Fruit fly (Drosophila melanogaster) whole organism, embryonic: ENCODE measurements around the gene CG34453.

Experiments
- Abd-B ChIP-seq: fragments of 200-800 bp; sonication (Bioruptor generic); optimal IDR thresholded peaks from 2 replicates; lab custom pipeline; 2018; ENCODE audit warnings: missing biosample characterization, mild to moderate bottlenecking, missing genetic modification characterization, moderate library complexity
- Atf3 ChIP-seq: fragments of 200-800 bp; sonication (Bioruptor generic); optimal IDR thresholded peaks from 3 replicates; lab custom pipeline; 2016; ENCODE audit warnings: missing biosample characterization, missing genetic modification characterization
- Bdp1 ChIP-seq: fragments of 200-800 bp; sonication (Bioruptor generic); optimal IDR thresholded peaks from 3 replicates; lab custom pipeline; 2016; ENCODE audit warnings: missing biosample characterization, missing genetic modification characterization
- BtbVII ChIP-seq: fragments of 200-800 bp; sonication (Bioruptor generic); optimal IDR thresholded peaks from 3 replicates; lab custom pipeline; 2017; ENCODE audit warnings: missing biosample characterization, mild to moderate bottlenecking, missing genetic modification characterization
- CG10274 ChIP-seq: fragments of 200-800 bp; sonication (Bioruptor generic); optimal IDR thresholded peaks from 3 replicates; lab custom pipeline; 2017; ENCODE audit warnings: missing biosample characterization, mild to moderate bottlenecking, missing genetic modification characterization
- CG13775 ChIP-seq: fragments of 200-800 bp; sonication (Bioruptor generic); optimal IDR thresholded peaks from 3 replicates; lab custom pipeline; 2017; ENCODE audit warnings: missing biosample characterization, mild to moderate bottlenecking, missing genetic modification characterization
- CG17612 ChIP-seq: fragments of 200-800 bp; sonication (Bioruptor generic); IDR thresholded peaks from 2 replicates; pipeline ENCODE4 v1.3.6; 2022; ENCODE audit warnings: missing biosample characterization, missing genetic modification characterization
- CG1792 ChIP-seq: fragments of 200-800 bp; sonication (Bioruptor generic); optimal IDR thresholded peaks from 2 replicates; lab custom pipeline; 2016; ENCODE audit warnings: missing biosample characterization, missing genetic modification characterization
- CG2712 ChIP-seq: fragments of 200-800 bp; optimal IDR thresholded peaks from 3 replicates; lab custom pipeline; 2019; ENCODE audit warnings: missing biosample characterization, mild to moderate bottlenecking, missing genetic modification characterization, moderate library complexity
- CG2875 ChIP-seq: fragments of 200-800 bp; sonication (Bioruptor generic); optimal IDR thresholded peaks from 2 replicates; lab custom pipeline; 2017; ENCODE audit warnings: missing biosample characterization, mild to moderate bottlenecking, missing genetic modification characterization, missing genetic modification reagents
- CG3163 ChIP-seq: fragments of 200-800 bp; sonication (Bioruptor generic); optimal IDR thresholded peaks from 3 replicates; lab custom pipeline; 2016; ENCODE audit warnings: missing biosample characterization, missing genetic modification characterization
- CG6175 ChIP-seq: fragments of 200-800 bp; sonication (Bioruptor generic); IDR thresholded peaks from 3 replicates; pipeline ENCODE4 v1.3.6; 2022; ENCODE audit warnings: missing biosample characterization, missing genetic modification characterization
- CG8388 ChIP-seq: fragments of 200-800 bp; sonication (Bioruptor generic); optimal IDR thresholded peaks from 2 replicates; lab custom pipeline; 2019; ENCODE audit warnings: missing biosample characterization, mild to moderate bottlenecking, missing genetic modification characterization, moderate library complexity
- CG9215 ChIP-seq: fragments of 200-800 bp; sonication (Bioruptor generic); IDR thresholded peaks from 2 replicates; pipeline ENCODE4 v1.3.6; 2022; ENCODE audit warnings: missing biosample characterization, missing genetic modification characterization
- CG9876 ChIP-seq: fragments of 200-800 bp; sonication (Bioruptor generic); optimal IDR thresholded peaks from 2 replicates; lab custom pipeline; 2016; ENCODE audit warnings: missing biosample characterization, missing genetic modification characterization
- Dbx ChIP-seq: fragments of 200-800 bp; sonication (Bioruptor generic); IDR thresholded peaks from 3 replicates; pipeline ENCODE4 v1.3.6; 2022; ENCODE audit warnings: missing biosample characterization, missing genetic modification characterization
- Dfd ChIP-seq, 2 experiments: fragments of >200 bp; optimal IDR thresholded peaks; 2 replicates each; lab custom pipeline; 2017; ENCODE audit warnings: missing biosample characterization in 2 of 2, missing genetic modification characterization in 2 of 2
- Dp ChIP-seq: fragments of 200-800 bp; sonication (Bioruptor generic); optimal IDR thresholded peaks from 2 replicates; lab custom pipeline; 2018; ENCODE audit warnings: missing biosample characterization, mild to moderate bottlenecking, missing genetic modification characterization, moderate library complexity
- Fer2 ChIP-seq: fragments of 200-800 bp; sonication (Bioruptor generic); optimal IDR thresholded peaks from 2 replicates; lab custom pipeline; 2018; ENCODE audit warnings: missing biosample characterization, mild to moderate bottlenecking, missing genetic modification characterization, moderate library complexity
- GATAe ChIP-seq: fragments of 200-800 bp; sonication (Bioruptor generic); conservative IDR thresholded peaks from 2 replicates; pipeline ENCODE4 v1.3.6; 2022; ENCODE audit warnings: missing biosample characterization, missing genetic modification characterization
- Kr ChIP-seq: fragments of 200-800 bp; sonication (Bioruptor generic); optimal IDR thresholded peaks from 2 replicates; lab custom pipeline; 2017; ENCODE audit warnings: missing biosample characterization, mild to moderate bottlenecking, missing genetic modification characterization
- Myb ChIP-seq: fragments of 200-800 bp; sonication (Bioruptor generic); optimal IDR thresholded peaks from 2 replicates; lab custom pipeline; 2016; ENCODE audit warnings: missing biosample characterization, missing genetic modification characterization
- Nf-YA ChIP-seq: fragments of 200-800 bp; sonication (Bioruptor generic); IDR thresholded peaks from 2 replicates; pipeline ENCODE4 v1.3.6; 2022; ENCODE audit warnings: missing biosample characterization, missing genetic modification characterization
- Opbp ChIP-seq: fragments of 200-800 bp; sonication (Bioruptor generic); IDR thresholded peaks from 3 replicates; pipeline ENCODE4 v1.3.6; 2022; ENCODE audit warnings: missing biosample characterization, missing genetic modification characterization; ENCODE audit not compliant: partially characterized antibody
- Poxn ChIP-seq: fragments of 200-800 bp; sonication (Bioruptor generic); IDR thresholded peaks from 2 replicates; pipeline ENCODE4 v1.3.6; 2022; ENCODE audit warnings: missing biosample characterization, missing genetic modification characterization
- Six4 ChIP-seq: fragments of 200-800 bp; sonication (Bioruptor generic); optimal IDR thresholded peaks from 2 replicates; lab custom pipeline; 2016; ENCODE audit warnings: missing biosample characterization, missing genetic modification characterization
- Vsx1 ChIP-seq: fragments of 200-800 bp; sonication (Bioruptor generic); optimal IDR thresholded peaks from 2 replicates; lab custom pipeline; 2017; ENCODE audit warnings: missing biosample characterization, mild to moderate bottlenecking, missing genetic modification characterization, missing genetic modification reagents
- btn ChIP-seq: fragments of 200-800 bp; sonication (Bioruptor generic); optimal IDR thresholded peaks from 2 replicates; lab custom pipeline; 2016; ENCODE audit warnings: missing biosample characterization, missing genetic modification characterization
- crol ChIP-seq: fragments of 200-800 bp; sonication (Bioruptor generic); IDR thresholded peaks from 2 replicates; pipeline ENCODE4 v1.3.6; 2022; ENCODE audit warnings: missing biosample characterization, missing genetic modification characterization
- crp ChIP-seq, 2 experiments: fragments of 200-800 bp; sonication (Bioruptor generic); optimal IDR thresholded peaks; 2 replicates in 1 of 2; 3 replicates in 1 of 2; lab custom pipeline; 2017; ENCODE audit warnings: missing biosample characterization in 2 of 2, missing genetic modification characterization in 2 of 2, mild to moderate bottlenecking in 1 of 2, moderate library complexity in 1 of 2
- dmrt99B ChIP-seq: fragments of 200-800 bp; sonication (Bioruptor generic); optimal IDR thresholded peaks from 2 replicates; lab custom pipeline; 2018; ENCODE audit warnings: missing biosample characterization, mild to moderate bottlenecking, missing genetic modification characterization, moderate library complexity
- ewg ChIP-seq: fragments of 200-800 bp; sonication (Bioruptor generic); optimal IDR thresholded peaks from 3 replicates; lab custom pipeline; 2017; ENCODE audit warnings: mild to moderate bottlenecking, missing biosample characterization, missing genetic modification reagents, missing genetic modification characterization
- fru ChIP-seq: fragments of >200 bp; optimal IDR thresholded peaks from 2 replicates; lab custom pipeline; 2017
- gcm2 ChIP-seq: fragments of 200-800 bp; sonication (Bioruptor generic); optimal IDR thresholded peaks from 2 replicates; lab custom pipeline; 2016; ENCODE audit warnings: missing biosample characterization, missing genetic modification characterization
- grau ChIP-seq: fragments of 200-800 bp; optimal IDR thresholded peaks from 3 replicates; lab custom pipeline; 2019; ENCODE audit warnings: missing biosample characterization, mild to moderate bottlenecking, missing genetic modification characterization, moderate library complexity
- ham ChIP-seq: fragments of 200-800 bp; sonication (Bioruptor generic); IDR thresholded peaks from 2 replicates; pipeline ENCODE4 v1.3.6; 2022; ENCODE audit warnings: missing biosample characterization, missing genetic modification characterization
- her ChIP-seq: fragments of 200-800 bp; sonication (Bioruptor generic); optimal IDR thresholded peaks from 2 replicates; lab custom pipeline; 2016; ENCODE audit warnings: missing biosample characterization, missing genetic modification characterization
- ind ChIP-seq: fragments of 200-800 bp; sonication (Bioruptor generic); optimal IDR thresholded peaks from 3 replicates; lab custom pipeline; 2016; ENCODE audit warnings: missing biosample characterization, missing genetic modification characterization
- inv ChIP-seq: fragments of 200-800 bp; sonication (Bioruptor generic); IDR thresholded peaks from 2 replicates; pipeline ENCODE4 v1.3.6; 2022; ENCODE audit warnings: missing biosample characterization, missing genetic modification characterization; ENCODE audit not compliant: partially characterized antibody
- jigr1 ChIP-seq: fragments of 200-800 bp; sonication (Bioruptor generic); IDR thresholded peaks from 3 replicates; pipeline ENCODE4 v1.3.6; 2022; ENCODE audit warnings: missing biosample characterization, missing genetic modification characterization
- lov ChIP-seq, 2 experiments: fragments of 200-800 bp in 1 of 2; fragments of >200 bp in 1 of 2; sonication (Bioruptor generic) in 1 of 2; IDR thresholded peaks in 1 of 2; optimal IDR thresholded peaks in 1 of 2; 2 replicates in 1 of 2; 3 replicates in 1 of 2; pipeline versions ENCODE4 v1.3.6 to Lab custom; 2017 to 2022; ENCODE audit warnings: missing biosample characterization in 1 of 2, missing genetic modification characterization in 1 of 2
- mam ChIP-seq: fragments of 200-800 bp; sonication (Bioruptor generic); optimal IDR thresholded peaks from 3 replicates; lab custom pipeline; 2016; ENCODE audit warnings: missing biosample characterization, missing genetic modification characterization
- mirr ChIP-seq: fragments of 200-800 bp; sonication (Bioruptor generic); optimal IDR thresholded peaks from 3 replicates; lab custom pipeline; 2018; ENCODE audit warnings: missing biosample characterization, mild to moderate bottlenecking, missing genetic modification characterization
- mld ChIP-seq: fragments of 200-800 bp; sonication (Bioruptor generic); IDR thresholded peaks from 3 replicates; pipeline ENCODE4 v1.3.6; 2022; ENCODE audit warnings: missing biosample characterization, missing genetic modification characterization; ENCODE audit not compliant: partially characterized antibody
- nau ChIP-seq: fragments of 200-800 bp; sonication (Bioruptor generic); optimal IDR thresholded peaks from 3 replicates; lab custom pipeline; 2017; ENCODE audit warnings: missing biosample characterization, mild to moderate bottlenecking, missing genetic modification characterization, missing genetic modification reagents
- pb ChIP-seq: fragments of 200-800 bp; sonication (Bioruptor generic); optimal IDR thresholded peaks from 3 replicates; lab custom pipeline; 2016; ENCODE audit warnings: missing biosample characterization, missing genetic modification characterization
- stc ChIP-seq: fragments of 200-800 bp; sonication (Bioruptor generic); IDR thresholded peaks from 2 replicates; pipeline ENCODE4 v1.3.6; 2022; ENCODE audit warnings: missing biosample characterization, missing genetic modification characterization
- tna ChIP-seq: fragments of 200-800 bp; sonication (Bioruptor generic); IDR thresholded peaks from 2 replicates; pipeline ENCODE4 v1.3.6; 2022; ENCODE audit warnings: missing biosample characterization, missing genetic modification characterization; ENCODE audit not compliant: partially characterized antibody
- trh ChIP-seq: fragments of 200-800 bp; sonication (Bioruptor generic); optimal IDR thresholded peaks from 2 replicates; lab custom pipeline; 2016; ENCODE audit warnings: missing biosample characterization, missing genetic modification characterization
- wek ChIP-seq: fragments of 200-800 bp; sonication (Bioruptor generic); optimal IDR thresholded peaks from 3 replicates; lab custom pipeline; 2018; ENCODE audit warnings: missing biosample characterization, mild to moderate bottlenecking, missing genetic modification characterization, moderate library complexity

The CG34453 gene

DNA sequence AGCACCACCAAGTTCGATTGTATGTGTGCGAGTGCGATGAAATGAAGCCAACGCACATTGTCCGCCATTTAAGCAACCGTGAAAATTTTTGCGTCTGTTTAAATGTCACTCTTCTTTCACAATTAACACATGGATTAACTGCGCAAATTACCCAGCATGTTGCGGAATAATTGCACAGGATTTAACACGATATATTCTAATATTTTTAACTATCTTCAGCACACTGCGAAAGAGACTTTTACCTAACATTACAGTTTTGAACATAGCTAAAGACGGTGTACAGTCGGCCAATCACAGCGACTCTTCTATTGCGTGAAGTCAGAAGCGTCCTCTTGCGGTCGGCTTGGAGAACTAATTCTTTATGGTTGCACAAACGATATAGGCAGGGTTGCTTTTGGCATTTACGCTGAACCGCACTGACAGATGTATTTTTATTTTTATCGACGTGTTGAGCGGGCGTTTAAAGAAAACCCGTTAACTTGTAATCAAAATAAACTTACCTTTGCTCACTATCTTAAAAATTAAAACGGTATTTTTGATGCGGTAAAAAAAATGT is 13.6 kb upstream of the CG34453 start (continued):
- TF ChIP-seq CG9215 (GFP tag; lab: Robert Waterston, UW) (no peak), jigr1 (GFP tag; lab: Robert Waterston, UW) (no peak), CG2712 (tag; lab: Kevin White, UChicago) (peak; percentile 29), lov (optimal IDR thresholded peaks at IDR 0.05; lab: Kevin White, UChicago) (no peak), lov (GFP tag; IDR thresholded peaks at IDR 0.05; lab: Robert Waterston, UW) (peak; percentile 76; the same call in 2 of the 3 replicates), Atf3 (peak; percentile 53), stc (no peak), Bdp1 (peak; percentile 51), Opbp (GFP tag; lab: Robert Waterston, UW) (peak; percentile 69), ham (GFP tag; lab: Robert Waterston, UW) (no peak), Myb (GFP tag; lab: Kevin White, UChicago) (peak; percentile 98), CG8388 (GFP tag; lab: Kevin White, UChicago) (no peak), BtbVII (GFP tag; lab: Kevin White, UChicago) (no peak), GATAe (no peak), nau (GFP tag; lab: Kevin White, UChicago) (no peak), fru (lab: Kevin White, UChicago) (no peak), gcm2 (GFP tag; lab: Kevin White, UChicago) (no peak), Vsx1 (GFP tag; lab: Kevin White, UChicago) (no peak), Dp (GFP tag; lab: Kevin White, UChicago) (peak; percentile 89), btn (GFP tag; lab: Kevin White, UChicago) (no peak), crol (GFP tag; lab: Robert Waterston, UW) (no peak), grau (tag; lab: Kevin White, UChicago) (no peak), Dfd (GFP tag; optimal IDR thresholded peaks at IDR 0.05; lab: Kevin White, UChicago) (no peak), ind (no peak), mam (GFP tag; lab: Kevin White, UChicago) (peak; percentile 41), CG13775 (GFP tag; lab: Kevin White, UChicago) (peak; percentile 54), Abd-B (no peak), CG1792 (GFP tag; lab: Kevin White, UChicago) (peak; percentile 45), pb (GFP tag; lab: Kevin White, UChicago) (peak; percentile 36), crp (GFP tag; optimal IDR thresholded peaks at IDR 0.05; lab: Kevin White, UChicago) (peak in 1 of 2 experiments; percentile 42), CG6175 (GFP tag; lab: Robert Waterston, UW) (no peak), Fer2 (tag; lab: Kevin White, UChicago) (no peak), inv (GFP tag; lab: Robert Waterston, UW) (peak; percentile 57), dmrt99B (tag; lab: Kevin White, UChicago) (no peak), ewg (no peak), wek (GFP tag; lab: Kevin White, UChicago) (no peak), CG3163 (no peak), mld (GFP tag; lab: Robert Waterston, UW) (no peak), tna (GFP tag; lab: Robert Waterston, UW) (peak; percentile 71), CG9876 (GFP tag; lab: Kevin White, UChicago) (peak; percentile 44), Nf-YA (GFP tag; lab: Robert Waterston, UW) (peak; percentile 87), Kr (GFP tag; lab: Kevin White, UChicago) (no peak), CG17612 (no peak), Poxn (GFP tag; lab: Robert Waterston, UW) (no peak), Six4 (GFP tag; lab: Kevin White, UChicago) (no peak), her (GFP tag; lab: Kevin White, UChicago) (peak; percentile 26), CG10274 (no peak), trh (GFP tag; lab: Kevin White, UChicago) (no peak), Dbx (GFP tag; lab: Robert Waterston, UW) (peak; percentile 77; the same call in 2 of the 3 replicates), mirr (GFP tag; lab: Kevin White, UChicago) (no peak), CG2875 (GFP tag; lab: Kevin White, UChicago) (peak; percentile 6)
